Worm (Caenorhabditis elegans) whole organism, late embryonic: Measurements from ENCODE around the gene Y67A10A.11.

Experiments used
- F13H6.1 ChIP-seq: sonication (generic microtip); optimal IDR thresholded peaks from 2 replicates; lab custom pipeline; 2016; ENCODE audit warnings: missing genetic modification characterization, missing compliant biosample characterization
- ama-1 ChIP-seq: fragments of 150-350 bp; optimal IDR thresholded peaks from 2 replicates; lab custom pipeline; 2014
- ceh-14 ChIP-seq: sonication (generic microtip); optimal IDR thresholded peaks from 2 replicates; lab custom pipeline; 2016; ENCODE audit warnings: missing genotype, missing genetic modification characterization, missing compliant biosample characterization
- eyg-1 ChIP-seq: sonication (generic microtip); optimal IDR thresholded peaks from 2 replicates; lab custom pipeline; 2016; ENCODE audit warnings: missing genotype, missing genetic modification characterization, missing compliant biosample characterization
- fkh-10 ChIP-seq: fragments of 150-350 bp; optimal IDR thresholded peaks from 2 replicates; lab custom pipeline; 2014; ENCODE audit warnings: missing biosample characterization, missing genetic modification reagents, missing genetic modification characterization
- hlh-15 ChIP-seq: sonication (generic microtip); optimal IDR thresholded peaks from 2 replicates; lab custom pipeline; 2016; ENCODE audit warnings: missing genetic modification characterization, missing compliant biosample characterization
- nhr-11 ChIP-seq: fragments of 150-350 bp; optimal IDR thresholded peaks from 2 replicates; lab custom pipeline; 2014; ENCODE audit warnings: missing biosample characterization, missing genetic modification characterization
- pha-4 ChIP-seq: fragments of 150-350 bp; optimal IDR thresholded peaks from 2 replicates; lab custom pipeline; 2018; ENCODE audit warnings: missing biosample characterization, missing genetic modification reagents, missing genetic modification characterization
- rnt-1 ChIP-seq: sonication (generic microtip); optimal IDR thresholded peaks from 2 replicates; lab custom pipeline; 2016; ENCODE audit warnings: missing genetic modification characterization, missing compliant biosample characterization
- tbx-2 ChIP-seq: sonication (generic microtip); optimal IDR thresholded peaks from 2 replicates; lab custom pipeline; 2016; ENCODE audit warnings: missing genetic modification characterization, missing compliant biosample characterization
- ttx-3 ChIP-seq: sonication (generic microtip); optimal IDR thresholded peaks from 2 replicates; lab custom pipeline; 2016; ENCODE audit warnings: missing genetic modification reagents, missing genetic modification characterization, missing compliant biosample characterization
- unc-42 ChIP-seq: sonication (generic microtip); optimal IDR thresholded peaks from 2 replicates; lab custom pipeline; 2016; ENCODE audit warnings: missing genotype, missing genetic modification characterization, missing compliant biosample characterization
- unc-86 ChIP-seq: sonication (generic microtip); optimal IDR thresholded peaks from 2 replicates; lab custom pipeline; 2016; ENCODE audit warnings: missing genetic modification characterization, missing compliant biosample characterization

ce11 chrIV:14365837-14366378 is 26.2 kb downstream of the Y67A10A.11 start:
- TF ChIP-seq fkh-10 (GFP tag; lab: Kevin White, UChicago): no peak
- no peak for TF ChIP-seq eyg-1
- TF ChIP-seq ceh-14: no peak
- TF ChIP-seq ama-1 (lab: Kevin White, UChicago): no peak
- no peak for TF ChIP-seq unc-42 (tag; lab: Kevin White, UChicago)
- no peak for TF ChIP-seq pha-4 (tag; lab: Kevin White, UChicago)
- TF ChIP-seq tbx-2: no peak
- TF ChIP-seq F13H6.1 (tag; lab: Kevin White, UChicago): no peak
- TF ChIP-seq unc-86: no peak
- TF ChIP-seq rnt-1 (tag; lab: Kevin White, UChicago): no peak
- no peak for TF ChIP-seq ttx-3
- no peak for TF ChIP-seq hlh-15 (tag; lab: Kevin White, UChicago)
- TF ChIP-seq nhr-11 (tag; lab: Kevin White, UChicago): no peak
